Worm (Caenorhabditis elegans) whole organism, L4 larva: ENCODE measurements around the gene C50B8.5.

Source experiments
- F44E2.7 ChIP-seq: fragments of 200-800 bp; sonication (Bioruptor generic); IDR thresholded peaks from 2 replicates; pipeline ENCODE4 v2.1.2; 2022; ENCODE audit warnings: missing genetic modification characterization, missing compliant biosample characterization
- ZK546.5 ChIP-seq, 2 experiments: sonication (generic microtip); optimal IDR thresholded peaks; 2 replicates each; lab custom pipeline; 2017; ENCODE audit warnings: missing biosample characterization in 2 of 2, missing genetic modification characterization in 2 of 2
- ama-1 ChIP-seq: fragments of 150-350 bp; optimal IDR thresholded peaks from 2 replicates; lab custom pipeline; 2014; ENCODE audit warnings: inconsistent platforms, mixed read lengths
- dpl-1 ChIP-seq: fragments of 150-350 bp; optimal IDR thresholded peaks from 2 replicates; lab custom pipeline; 2014; ENCODE audit warnings: missing biosample characterization, missing genetic modification reagents, missing genetic modification characterization
- lin-29 ChIP-seq: fragments of 200-800 bp; sonication (Bioruptor generic); IDR thresholded peaks from 2 replicates; pipeline ENCODE4 v1.3.6; 2022; ENCODE audit warnings: missing genetic modification reagents, missing genetic modification characterization, missing compliant biosample characterization
- nhr-11 ChIP-seq: fragments of 150-350 bp; optimal IDR thresholded peaks from 2 replicates; lab custom pipeline; 2014; ENCODE audit warnings: missing biosample characterization, missing genetic modification characterization
- nhr-28 ChIP-seq: fragments of 150-350 bp; optimal IDR thresholded peaks from 2 replicates; lab custom pipeline; 2014; ENCODE audit warnings: missing biosample characterization, missing genetic modification characterization
- pqm-1 ChIP-seq: sonication (generic microtip); optimal IDR thresholded peaks from 2 replicates; lab custom pipeline; 2017; ENCODE audit warnings: missing biosample characterization, missing genetic modification characterization

DNA sequence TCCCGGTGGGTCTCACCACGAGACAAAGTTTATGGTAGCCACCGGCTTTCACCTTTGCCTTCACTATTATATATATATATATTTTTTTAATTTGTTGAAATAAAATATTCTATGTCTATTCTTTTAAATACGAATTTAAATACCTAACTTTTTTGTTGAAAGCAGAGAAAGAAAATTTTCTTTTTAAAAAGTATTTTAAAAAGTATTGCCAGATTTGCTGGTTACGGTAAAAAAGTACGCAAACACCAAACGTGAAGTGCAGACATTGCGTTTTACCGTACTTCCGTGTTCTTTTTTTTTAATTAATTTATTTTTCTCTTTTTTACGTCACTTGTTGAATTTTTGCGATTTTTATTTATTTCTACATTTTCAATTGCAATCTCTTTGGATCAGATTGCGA, 20.8 kb upstream of the C50B8.5 start, which contains the start of gene C56A3.8:
- TF ChIP-seq ZK546.5 (tag; optimal IDR thresholded peaks at IDR 0.05; lab: Kevin White, UChicago) (no peak), nhr-28 (tag; lab: Kevin White, UChicago) (no peak), nhr-11 (tag; lab: Kevin White, UChicago) (no peak), dpl-1 (no peak), lin-29 (GFP tag; lab: Robert Waterston, UW) (no peak), F44E2.7 (GFP tag; lab: Robert Waterston, UW) (no peak), ama-1 (no peak), pqm-1 (tag; lab: Kevin White, UChicago) (no peak)
